Fruit fly (Drosophila melanogaster) whole organism, prepupa: ENCODE data around the gene alpha-PheRS.
A peak's percentile ranks its signal among the peaks of the same experiment; 100 is the strongest.

ENCODE experiments used
- Blimp-1 ChIP-seq: fragments of 200-800 bp; sonication (Bioruptor generic); optimal IDR thresholded peaks from 3 replicates; lab custom pipeline; 2017; ENCODE audit warnings: missing biosample characterization, missing genetic modification characterization, mild to moderate bottlenecking, moderate library complexity, missing genetic modification reagents
- CG10631 ChIP-seq: fragments of 200-800 bp; sonication (Bioruptor generic); optimal IDR thresholded peaks from 2 replicates; lab custom pipeline; 2016; ENCODE audit warnings: missing biosample characterization, missing genetic modification characterization
- CG11294 ChIP-seq: fragments of 200-800 bp; sonication (Bioruptor generic); IDR thresholded peaks from 2 replicates; pipeline ENCODE4 v1.3.6; 2022; ENCODE audit warnings: missing biosample characterization, missing genetic modification characterization
- CG11762 ChIP-seq: fragments of 200-800 bp; sonication (Bioruptor generic); optimal IDR thresholded peaks from 3 replicates; lab custom pipeline; 2016; ENCODE audit warnings: missing biosample characterization, missing genetic modification characterization; ENCODE audit not compliant: insufficient read depth
- CG11902 ChIP-seq: fragments of 200-800 bp; sonication (Bioruptor generic); optimal IDR thresholded peaks from 3 replicates; lab custom pipeline; 2016; ENCODE audit warnings: missing biosample characterization, missing genetic modification characterization
- CG15336 ChIP-seq: fragments of 200-800 bp; sonication (Bioruptor generic); IDR thresholded peaks from 2 replicates; pipeline ENCODE4 v1.3.6; 2022; ENCODE audit warnings: missing biosample characterization, missing genetic modification characterization
- CG1621 ChIP-seq: fragments of 200-800 bp; sonication (Bioruptor generic); optimal IDR thresholded peaks from 3 replicates; lab custom pipeline; 2018; ENCODE audit warnings: missing biosample characterization, mild to moderate bottlenecking, missing genetic modification characterization
- CG31627 ChIP-seq: fragments of 200-800 bp; sonication (Bioruptor generic); optimal IDR thresholded peaks from 3 replicates; lab custom pipeline; 2016; ENCODE audit warnings: missing biosample characterization, missing genetic modification characterization
- CG32006 ChIP-seq: fragments of 200-800 bp; sonication (Bioruptor generic); optimal IDR thresholded peaks from 3 replicates; lab custom pipeline; 2017; ENCODE audit warnings: missing biosample characterization, mild to moderate bottlenecking, missing genetic modification characterization
- CG34406 ChIP-seq: fragments of 200-800 bp; sonication (Bioruptor generic); optimal IDR thresholded peaks from 3 replicates; lab custom pipeline; 2016; ENCODE audit warnings: missing biosample characterization, missing genetic modification characterization
- CG3919 ChIP-seq: fragments of 200-800 bp; sonication (Bioruptor generic); optimal IDR thresholded peaks from 3 replicates; lab custom pipeline; 2016; ENCODE audit warnings: missing biosample characterization, missing genetic modification characterization
- CG4318 ChIP-seq: fragments of 200-800 bp; sonication (Bioruptor generic); optimal IDR thresholded peaks from 3 replicates; lab custom pipeline; 2017; ENCODE audit warnings: missing biosample characterization, mild to moderate bottlenecking, missing genetic modification characterization
- CG6276 ChIP-seq: fragments of 200-800 bp; sonication (Bioruptor generic); optimal IDR thresholded peaks from 2 replicates; lab custom pipeline; 2017; ENCODE audit warnings: missing biosample characterization, mild to moderate bottlenecking, missing genetic modification characterization
- CG6792 ChIP-seq: fragments of 200-800 bp; sonication (Bioruptor generic); optimal IDR thresholded peaks from 3 replicates; lab custom pipeline; 2016; ENCODE audit warnings: missing biosample characterization, missing genetic modification characterization
- CG6808 ChIP-seq: fragments of 200-800 bp; sonication (Bioruptor generic); optimal IDR thresholded peaks from 3 replicates; lab custom pipeline; 2017; ENCODE audit warnings: missing biosample characterization, missing genetic modification characterization, mild to moderate bottlenecking, moderate library complexity, missing genetic modification reagents
- CG6854 ChIP-seq: fragments of 200-800 bp; sonication (Bioruptor generic); optimal IDR thresholded peaks from 2 replicates; lab custom pipeline; 2017; ENCODE audit warnings: missing biosample characterization, mild to moderate bottlenecking, missing genetic modification characterization
- CG7368 ChIP-seq: fragments of 200-800 bp; sonication (Bioruptor generic); optimal IDR thresholded peaks from 3 replicates; lab custom pipeline; 2016; ENCODE audit warnings: missing biosample characterization, missing genetic modification characterization
- CG8319 ChIP-seq: fragments of 200-800 bp; sonication (Bioruptor generic); optimal IDR thresholded peaks from 3 replicates; lab custom pipeline; 2016; ENCODE audit warnings: missing biosample characterization, missing genetic modification characterization
- CG8632 ChIP-seq: fragments of 200-800 bp; sonication (Bioruptor generic); optimal IDR thresholded peaks from 3 replicates; lab custom pipeline; 2016; ENCODE audit warnings: missing biosample characterization, missing genetic modification characterization
- CG9139 ChIP-seq: fragments of 200-800 bp; sonication (Bioruptor generic); optimal IDR thresholded peaks from 3 replicates; lab custom pipeline; 2017; ENCODE audit warnings: missing biosample characterization, mild to moderate bottlenecking, missing genetic modification characterization
- Eip75B ChIP-seq: fragments of 200-800 bp; sonication (Bioruptor generic); optimal IDR thresholded peaks from 3 replicates; lab custom pipeline; 2016; ENCODE audit warnings: missing biosample characterization, missing genetic modification characterization
- Eip78C ChIP-seq: fragments of 200-800 bp; sonication (Bioruptor generic); peaks from one replicate; lab custom pipeline; 2016; ENCODE audit warnings: missing biosample characterization, missing genetic modification characterization
- Ets21C ChIP-seq: fragments of 200-800 bp; sonication (Bioruptor generic); optimal IDR thresholded peaks from 3 replicates; lab custom pipeline; 2016; ENCODE audit warnings: missing biosample characterization, missing genetic modification characterization
- Ets96B ChIP-seq: fragments of 200-800 bp; optimal IDR thresholded peaks from 2 replicates; lab custom pipeline; 2019; ENCODE audit warnings: missing biosample characterization, mild to moderate bottlenecking, missing genetic modification characterization, moderate library complexity
- Gug ChIP-seq: fragments of 200-800 bp; sonication (Bioruptor generic); IDR thresholded peaks from 2 replicates; pipeline ENCODE4 v1.3.6; 2022; ENCODE audit warnings: missing biosample characterization, missing genetic modification characterization
- Hr38 ChIP-seq: sonication (Bioruptor generic); optimal IDR thresholded peaks from 2 replicates; lab custom pipeline; 2016; ENCODE audit warnings: missing biosample characterization, missing genetic modification characterization
- Hr39 ChIP-seq: fragments of 200-800 bp; sonication (Bioruptor generic); optimal IDR thresholded peaks from 2 replicates; lab custom pipeline; 2016; ENCODE audit warnings: missing biosample characterization, missing genetic modification characterization
- Hr4 ChIP-seq: fragments of 200-800 bp; sonication (Bioruptor generic); optimal IDR thresholded peaks from 3 replicates; lab custom pipeline; 2016; ENCODE audit warnings: missing biosample characterization, missing genetic modification characterization
- Lpt ChIP-seq: fragments of 200-800 bp; sonication (Bioruptor generic); optimal IDR thresholded peaks from 3 replicates; lab custom pipeline; 2016; ENCODE audit warnings: missing biosample characterization, missing genetic modification characterization
- Met ChIP-seq: fragments of 200-800 bp; sonication (Bioruptor generic); optimal IDR thresholded peaks from 3 replicates; lab custom pipeline; 2016; ENCODE audit warnings: missing biosample characterization, missing genetic modification characterization
- OdsH ChIP-seq: fragments of 200-800 bp; sonication (Bioruptor generic); optimal IDR thresholded peaks from 3 replicates; lab custom pipeline; 2016; ENCODE audit warnings: missing biosample characterization, missing genetic modification characterization
- Smox ChIP-seq: fragments of 200-800 bp; sonication (Bioruptor generic); optimal IDR thresholded peaks from 3 replicates; lab custom pipeline; 2016; ENCODE audit warnings: missing biosample characterization, missing genetic modification characterization
- Sox102F ChIP-seq: fragments of 200-800 bp; sonication (Bioruptor generic); optimal IDR thresholded peaks from 2 replicates; lab custom pipeline; 2016; ENCODE audit warnings: missing biosample characterization, mild to moderate bottlenecking, missing genetic modification characterization
- Sox14 ChIP-seq: fragments of 200-800 bp; sonication (Bioruptor generic); optimal IDR thresholded peaks from 3 replicates; lab custom pipeline; 2016; ENCODE audit warnings: missing biosample characterization, missing genetic modification characterization
- Sox15 ChIP-seq: fragments of 200-800 bp; sonication (Bioruptor generic); optimal IDR thresholded peaks from 3 replicates; lab custom pipeline; 2016; ENCODE audit warnings: missing biosample characterization, missing genetic modification characterization
- achi ChIP-seq: fragments of 200-800 bp; sonication (Bioruptor generic); optimal IDR thresholded peaks from 3 replicates; lab custom pipeline; 2016; ENCODE audit warnings: missing biosample characterization, missing genetic modification characterization
- cyc ChIP-seq: fragments of 200-800 bp; sonication (Bioruptor generic); optimal IDR thresholded peaks from 3 replicates; lab custom pipeline; 2016; ENCODE audit warnings: missing biosample characterization, missing genetic modification characterization
- dac ChIP-seq: fragments of 200-800 bp; sonication (Bioruptor generic); optimal IDR thresholded peaks from 2 replicates; lab custom pipeline; 2017; ENCODE audit warnings: missing biosample characterization, mild to moderate bottlenecking, missing genetic modification characterization
- dsx ChIP-seq: fragments of 200-800 bp; optimal IDR thresholded peaks from 3 replicates; lab custom pipeline; 2019; ENCODE audit warnings: missing biosample characterization, mild to moderate bottlenecking, missing genetic modification characterization, moderate library complexity; ENCODE audit not compliant: poor library complexity, severe bottlenecking
- eg ChIP-seq: fragments of 200-800 bp; sonication (Bioruptor generic); IDR thresholded peaks from 3 replicates; pipeline ENCODE4 v1.3.6; 2022; ENCODE audit warnings: missing biosample characterization, missing genetic modification characterization
- fd59A ChIP-seq: fragments of 200-800 bp; sonication (Bioruptor generic); optimal IDR thresholded peaks from 2 replicates; lab custom pipeline; 2017; ENCODE audit warnings: missing biosample characterization, mild to moderate bottlenecking, missing genetic modification characterization, missing genetic modification reagents
- fd85E ChIP-seq: fragments of 200-800 bp; sonication (Bioruptor generic); optimal IDR thresholded peaks from 3 replicates; lab custom pipeline; 2016; ENCODE audit warnings: missing biosample characterization, missing genetic modification characterization
- fkh ChIP-seq: fragments of 200-800 bp; sonication (Bioruptor generic); optimal IDR thresholded peaks from 3 replicates; lab custom pipeline; 2017; ENCODE audit warnings: missing biosample characterization, mild to moderate bottlenecking, missing genetic modification characterization, moderate library complexity
- lz ChIP-seq: fragments of 200-800 bp; sonication (Bioruptor generic); optimal IDR thresholded peaks from 3 replicates; lab custom pipeline; 2016; ENCODE audit warnings: missing biosample characterization, missing genetic modification characterization
- net ChIP-seq: fragments of 200-800 bp; sonication (Bioruptor generic); optimal IDR thresholded peaks from 3 replicates; lab custom pipeline; 2016; ENCODE audit warnings: missing biosample characterization, missing genetic modification characterization
- pdm3 ChIP-seq: fragments of 200-800 bp; sonication (Bioruptor generic); optimal IDR thresholded peaks from 3 replicates; lab custom pipeline; 2016; ENCODE audit warnings: missing biosample characterization, missing genetic modification characterization
- salr ChIP-seq, 2 experiments: fragments of 200-800 bp; sonication (Bioruptor generic); optimal IDR thresholded peaks; 3 replicates each; lab custom pipeline; 2016 to 2018; ENCODE audit warnings: missing biosample characterization in 2 of 2, missing genetic modification characterization in 2 of 2, mild to moderate bottlenecking in 1 of 2
- spab ChIP-seq: fragments of 200-800 bp; sonication (Bioruptor generic); optimal IDR thresholded peaks from 2 replicates; lab custom pipeline; 2017; ENCODE audit warnings: missing biosample characterization, mild to moderate bottlenecking, missing genetic modification characterization, missing genetic modification reagents
- svp ChIP-seq: fragments of 200-800 bp; sonication (Bioruptor generic); peaks from one replicate; lab custom pipeline; 2016; ENCODE audit warnings: missing biosample characterization, missing genetic modification characterization
- topi ChIP-seq: fragments of 200-800 bp; sonication (Bioruptor generic); optimal IDR thresholded peaks from 3 replicates; lab custom pipeline; 2016; ENCODE audit warnings: missing biosample characterization, missing genetic modification characterization
- vri ChIP-seq: fragments of 200-800 bp; sonication (Bioruptor generic); optimal IDR thresholded peaks from 3 replicates; lab custom pipeline; 2016; ENCODE audit warnings: missing biosample characterization, mild to moderate bottlenecking, missing genetic modification characterization

Gene alpha-PheRS

DNA sequence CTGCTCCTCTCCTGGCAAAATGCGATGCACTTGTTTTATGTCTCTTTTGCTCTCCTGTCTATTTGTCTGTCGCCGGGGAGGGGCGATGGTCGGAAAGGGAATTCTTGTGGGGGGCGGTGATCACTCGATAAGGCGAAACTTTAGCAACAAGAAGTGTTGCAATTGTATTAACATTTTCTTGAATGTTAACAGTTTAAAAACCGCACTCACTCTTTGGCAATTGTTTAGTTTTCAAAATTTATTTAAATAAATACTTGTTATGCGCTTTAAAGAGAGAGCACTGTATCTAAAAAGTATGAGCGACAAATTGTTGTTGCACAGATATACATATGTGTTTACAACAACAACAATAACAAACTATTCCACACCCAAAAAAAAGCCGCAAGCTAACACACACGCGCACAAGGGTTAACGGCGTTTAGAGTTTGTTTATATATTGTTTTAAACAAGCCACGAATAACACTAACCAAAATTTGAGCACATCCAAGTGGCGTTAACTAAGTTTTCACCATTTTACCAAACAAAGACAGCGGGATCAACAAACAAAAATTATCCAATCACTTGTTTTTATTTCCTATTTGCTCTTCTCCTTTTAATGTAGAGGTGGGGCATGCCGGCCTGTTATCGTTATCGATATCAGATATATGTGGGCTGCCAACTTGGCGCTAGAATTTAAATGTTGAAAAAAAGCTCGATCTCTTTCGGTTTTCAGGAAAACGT, 43.8 kb downstream of the alpha-PheRS start, which contains the start of gene CG2258:
TSS of gene CG2258 (minus strand) at position 617 of the 720 bp plus-strand sequence.
- TF ChIP-seq OdsH (GFP tag; lab: Kevin White, UChicago), result peak; percentile 94
- peak; percentile 90 for TF ChIP-seq Ets96B (tag; lab: Kevin White, UChicago)
- peak; percentile 74 for TF ChIP-seq lz
- peak; percentile 93 for TF ChIP-seq CG11294
- peak; percentile 80 for TF ChIP-seq CG34406 (GFP tag; lab: Kevin White, UChicago)
- no peak for TF ChIP-seq CG6854
- TF ChIP-seq Hr38 (GFP tag; lab: Kevin White, UChicago), result peak; percentile 71
- TF ChIP-seq fd59A (GFP tag; lab: Kevin White, UChicago), result peak; percentile 85
- TF ChIP-seq CG6808 (GFP tag; lab: Kevin White, UChicago), result peak; percentile 88
- TF ChIP-seq Met, result peak; percentile 82
- peak; percentile 95 for TF ChIP-seq Gug (GFP tag; lab: Robert Waterston, UW)
- TF ChIP-seq Hr4 (GFP tag; lab: Kevin White, UChicago), result peak; percentile 85
- peak; percentile 75 for TF ChIP-seq Sox102F
- TF ChIP-seq pdm3 (GFP tag; lab: Kevin White, UChicago), result peak; percentile 94
- TF ChIP-seq CG7368, result peak; percentile 75
- peak; percentile 92 for TF ChIP-seq CG3919
- TF ChIP-seq svp, result peak; percentile 89
- no peak for TF ChIP-seq Smox (GFP tag; lab: Kevin White, UChicago)
- peak; percentile 97 for TF ChIP-seq CG15336 (GFP tag; lab: Robert Waterston, UW)
- TF ChIP-seq dac (GFP tag; lab: Kevin White, UChicago), result peak; percentile 86
- peak; percentile 90 for TF ChIP-seq Sox14 (GFP tag; lab: Kevin White, UChicago)
- peak; percentile 89 for TF ChIP-seq fkh
- peak; percentile 90 for TF ChIP-seq Lpt
- TF ChIP-seq salr (GFP tag; optimal IDR thresholded peaks at IDR 0.05; lab: Kevin White, UChicago), result peak; percentile 82 to 88
- TF ChIP-seq eg, result peak; percentile 98
- peak; percentile 78 for TF ChIP-seq CG31627
- TF ChIP-seq vri (GFP tag; lab: Kevin White, UChicago), result peak; percentile 61
- TF ChIP-seq Eip78C (GFP tag; lab: Kevin White, UChicago), result peak; percentile 97
- peak; percentile 94 for TF ChIP-seq CG32006 (GFP tag; lab: Kevin White, UChicago)
- TF ChIP-seq Ets21C, result peak; percentile 43
- peak; percentile 84 for TF ChIP-seq spab (GFP tag; lab: Kevin White, UChicago)
- peak; percentile 24 for TF ChIP-seq Blimp-1 (GFP tag; lab: Kevin White, UChicago)
- peak; percentile 92 for TF ChIP-seq CG6276 (GFP tag; lab: Kevin White, UChicago)
- peak; percentile 80 for TF ChIP-seq CG8632 (GFP tag; lab: Kevin White, UChicago)
- peak; percentile 91 for TF ChIP-seq CG10631 (GFP tag; lab: Kevin White, UChicago)
- TF ChIP-seq Eip75B, result peak; percentile 60
- peak; percentile 54 for TF ChIP-seq fd85E (GFP tag; lab: Kevin White, UChicago)
- peak; percentile 90 for TF ChIP-seq achi (GFP tag; lab: Kevin White, UChicago)
- TF ChIP-seq CG8319 (GFP tag; lab: Kevin White, UChicago), result peak; percentile 64
- TF ChIP-seq Hr39 (GFP tag; lab: Kevin White, UChicago), result peak; percentile 75
- TF ChIP-seq CG11762 (GFP tag; lab: Kevin White, UChicago), result peak; percentile 72
- peak; percentile 75 for TF ChIP-seq CG9139
- TF ChIP-seq CG4318 (GFP tag; lab: Kevin White, UChicago), result peak; percentile 84
- peak; percentile 89 for TF ChIP-seq CG1621
- peak; percentile 75 for TF ChIP-seq cyc (GFP tag; lab: Kevin White, UChicago)
- peak; percentile 83 for TF ChIP-seq topi
- peak; percentile 92 for TF ChIP-seq dsx (GFP tag; lab: Kevin White, UChicago)
- TF ChIP-seq net, result peak; percentile 93
- TF ChIP-seq Sox15, result peak; percentile 74
- TF ChIP-seq CG6792 (GFP tag; lab: Kevin White, UChicago), result peak; percentile 87
- peak; percentile 69 for TF ChIP-seq CG11902
